Fruit fly (Drosophila melanogaster) whole organism, embryonic: Measurements from ENCODE around the gene dlp.
A peak's percentile ranks its signal among the peaks of the same experiment; 100 is the strongest.

ENCODE experiments used
- CG10959 ChIP-seq: fragments of 200-800 bp; sonication (Bioruptor generic); IDR thresholded peaks from 2 replicates; pipeline ENCODE4 v1.3.6; 2022; ENCODE audit warnings: missing biosample characterization, missing genetic modification characterization
- CG12155 ChIP-seq: fragments of 200-800 bp; sonication (Bioruptor generic); optimal IDR thresholded peaks from 3 replicates; lab custom pipeline; 2016; ENCODE audit warnings: missing biosample characterization, missing genetic modification characterization
- CG13424 ChIP-seq: fragments of 200-800 bp; sonication (Bioruptor generic); optimal IDR thresholded peaks from 2 replicates; lab custom pipeline; 2019; ENCODE audit warnings: missing biosample characterization, mild to moderate bottlenecking, missing genetic modification characterization, moderate library complexity
- CG13775 ChIP-seq: fragments of 200-800 bp; sonication (Bioruptor generic); optimal IDR thresholded peaks from 3 replicates; lab custom pipeline; 2017; ENCODE audit warnings: missing biosample characterization, mild to moderate bottlenecking, missing genetic modification characterization
- CG15011 ChIP-seq: fragments of 200-800 bp; sonication (Bioruptor generic); optimal IDR thresholded peaks from 3 replicates; lab custom pipeline; 2018; ENCODE audit warnings: missing biosample characterization, mild to moderate bottlenecking, missing genetic modification characterization
- CG15269 ChIP-seq: fragments of 200-800 bp; sonication (Bioruptor generic); optimal IDR thresholded peaks from 2 replicates; lab custom pipeline; 2018; ENCODE audit warnings: missing biosample characterization, mild to moderate bottlenecking, missing genetic modification characterization, moderate library complexity
- CG1529 ChIP-seq: fragments of 200-800 bp; sonication (Bioruptor generic); optimal IDR thresholded peaks from 3 replicates; lab custom pipeline; 2018; ENCODE audit warnings: missing biosample characterization, missing genetic modification characterization
- CG15601 ChIP-seq: fragments of 200-800 bp; sonication (Bioruptor generic); optimal IDR thresholded peaks from 3 replicates; lab custom pipeline; 2019; ENCODE audit warnings: missing biosample characterization, mild to moderate bottlenecking, missing genetic modification characterization, moderate library complexity
- CG1602 ChIP-seq: fragments of 200-800 bp; sonication (Bioruptor generic); optimal IDR thresholded peaks from 3 replicates; lab custom pipeline; 2016; ENCODE audit warnings: missing biosample characterization, missing genetic modification characterization
- CG16815 ChIP-seq: fragments of 200-800 bp; sonication (Bioruptor generic); optimal IDR thresholded peaks from 3 replicates; lab custom pipeline; 2017; ENCODE audit warnings: missing biosample characterization, mild to moderate bottlenecking, missing genetic modification characterization
- CG17385 ChIP-seq: fragments of 200-800 bp; sonication (Bioruptor generic); optimal IDR thresholded peaks from 3 replicates; lab custom pipeline; 2018; ENCODE audit warnings: missing biosample characterization, mild to moderate bottlenecking, missing genetic modification characterization
- CG17829 ChIP-seq: fragments of 200-800 bp; optimal IDR thresholded peaks from 2 replicates; lab custom pipeline; 2019; ENCODE audit warnings: missing biosample characterization, mild to moderate bottlenecking, missing genetic modification characterization, moderate library complexity
- CG18599 ChIP-seq: fragments of 200-800 bp; sonication (Bioruptor generic); optimal IDR thresholded peaks from 3 replicates; lab custom pipeline; 2017; ENCODE audit warnings: missing biosample characterization, missing genetic modification characterization, mild to moderate bottlenecking, moderate library complexity, missing genetic modification reagents
- CG2678 ChIP-seq: fragments of 200-800 bp; sonication (Bioruptor generic); optimal IDR thresholded peaks from 3 replicates; lab custom pipeline; 2019; ENCODE audit warnings: missing biosample characterization, mild to moderate bottlenecking, missing genetic modification characterization, moderate library complexity
- CG2712 ChIP-seq: fragments of 200-800 bp; optimal IDR thresholded peaks from 3 replicates; lab custom pipeline; 2019; ENCODE audit warnings: missing biosample characterization, mild to moderate bottlenecking, missing genetic modification characterization, moderate library complexity
- CG2875 ChIP-seq: fragments of 200-800 bp; sonication (Bioruptor generic); optimal IDR thresholded peaks from 2 replicates; lab custom pipeline; 2017; ENCODE audit warnings: missing biosample characterization, mild to moderate bottlenecking, missing genetic modification characterization, missing genetic modification reagents
- CG30020 ChIP-seq: fragments of 200-800 bp; optimal IDR thresholded peaks from 2 replicates; lab custom pipeline; 2019; ENCODE audit warnings: missing biosample characterization, mild to moderate bottlenecking, missing genetic modification characterization, moderate library complexity
- CG3407 ChIP-seq: fragments of 200-800 bp; sonication (Bioruptor generic); optimal IDR thresholded peaks from 2 replicates; lab custom pipeline; 2018; ENCODE audit warnings: missing biosample characterization, mild to moderate bottlenecking, missing genetic modification characterization
- CG3847 ChIP-seq: fragments of 200-800 bp; sonication (Bioruptor generic); IDR thresholded peaks from 2 replicates; pipeline ENCODE4 v1.3.6; 2022; ENCODE audit warnings: missing biosample characterization, missing genetic modification characterization
- CG6175 ChIP-seq: fragments of 200-800 bp; sonication (Bioruptor generic); IDR thresholded peaks from 3 replicates; pipeline ENCODE4 v1.3.6; 2022; ENCODE audit warnings: missing biosample characterization, missing genetic modification characterization
- CG7556 ChIP-seq: fragments of 200-800 bp; sonication (Bioruptor generic); optimal IDR thresholded peaks from 2 replicates; lab custom pipeline; 2017; ENCODE audit warnings: missing biosample characterization, mild to moderate bottlenecking, missing genetic modification characterization
- CG9727 ChIP-seq: fragments of 200-800 bp; sonication (Bioruptor generic); optimal IDR thresholded peaks from 3 replicates; lab custom pipeline; 2017; ENCODE audit warnings: missing biosample characterization, mild to moderate bottlenecking, missing genetic modification characterization
- Elba2 ChIP-seq: fragments of 200-800 bp; sonication (Bioruptor generic); optimal IDR thresholded peaks from 3 replicates; lab custom pipeline; 2016; ENCODE audit warnings: missing biosample characterization, missing genetic modification characterization
- Fer1 ChIP-seq: fragments of 200-800 bp; sonication (Bioruptor generic); optimal IDR thresholded peaks from 2 replicates; lab custom pipeline; 2017; ENCODE audit warnings: missing biosample characterization, mild to moderate bottlenecking, missing genetic modification characterization
- Hsf ChIP-seq: fragments of 200-800 bp; sonication (Bioruptor generic); optimal IDR thresholded peaks from 3 replicates; lab custom pipeline; 2016; ENCODE audit warnings: missing biosample characterization, missing genetic modification characterization
- Med ChIP-seq: fragments of 200-800 bp; sonication (Bioruptor generic); peaks from one replicate; lab custom pipeline; 2016; ENCODE audit warnings: missing biosample characterization, missing genetic modification characterization, mild to moderate bottlenecking, inconsistent platforms, moderate library complexity
- Mrtf ChIP-seq: fragments of 200-800 bp; sonication (Bioruptor generic); IDR thresholded peaks from 3 replicates; pipeline ENCODE4 v1.3.6; 2022; ENCODE audit warnings: missing biosample characterization, missing genetic modification characterization
- Sin3A ChIP-seq: fragments of >200 bp; optimal IDR thresholded peaks from 2 replicates; lab custom pipeline; 2018
- Sox102F ChIP-seq: fragments of 200-800 bp; sonication (Bioruptor generic); optimal IDR thresholded peaks from 2 replicates; lab custom pipeline; 2018; ENCODE audit warnings: missing biosample characterization, mild to moderate bottlenecking, missing genetic modification characterization, moderate library complexity
- Ssrp ChIP-seq: fragments of 200-800 bp; sonication (Bioruptor generic); optimal IDR thresholded peaks from 2 replicates; lab custom pipeline; 2018; ENCODE audit warnings: missing biosample characterization, mild to moderate bottlenecking, missing genetic modification characterization, moderate library complexity
- ap ChIP-seq: fragments of 200-800 bp; sonication (Bioruptor generic); IDR thresholded peaks from 2 replicates; pipeline ENCODE4 v1.3.6; 2022; ENCODE audit warnings: missing biosample characterization, missing genetic modification characterization
- chm ChIP-seq: fragments of 200-800 bp; sonication (Bioruptor generic); IDR thresholded peaks from 2 replicates; pipeline ENCODE4 v1.3.6; 2022; ENCODE audit warnings: missing biosample characterization, missing genetic modification characterization
- chn ChIP-seq: fragments of 200-800 bp; sonication (Bioruptor generic); optimal IDR thresholded peaks from 2 replicates; lab custom pipeline; 2016; ENCODE audit warnings: missing biosample characterization, missing genetic modification characterization
- ci ChIP-seq: fragments of 200-800 bp; sonication (Bioruptor generic); IDR thresholded peaks from 3 replicates; pipeline ENCODE4 v1.3.6; 2022; ENCODE audit warnings: missing biosample characterization, missing genetic modification characterization
- croc ChIP-seq: fragments of 200-800 bp; sonication (Bioruptor generic); conservative IDR thresholded peaks from 3 replicates; pipeline ENCODE4 v1.3.6; 2022; ENCODE audit warnings: missing biosample characterization, missing genetic modification characterization
- crp ChIP-seq, 2 experiments: fragments of 200-800 bp; sonication (Bioruptor generic); optimal IDR thresholded peaks; 2 replicates in 1 of 2; 3 replicates in 1 of 2; lab custom pipeline; 2017; ENCODE audit warnings: missing biosample characterization in 2 of 2, missing genetic modification characterization in 2 of 2, mild to moderate bottlenecking in 1 of 2, moderate library complexity in 1 of 2
- disco-r ChIP-seq: fragments of 200-800 bp; sonication (Bioruptor generic); optimal IDR thresholded peaks from 2 replicates; lab custom pipeline; 2016; ENCODE audit warnings: missing biosample characterization, missing genetic modification characterization
- dmrt11E ChIP-seq: fragments of 200-800 bp; sonication (Bioruptor generic); optimal IDR thresholded peaks from 3 replicates; lab custom pipeline; 2018; ENCODE audit warnings: missing biosample characterization, mild to moderate bottlenecking, missing genetic modification characterization, moderate library complexity
- exex ChIP-seq: fragments of 200-800 bp; sonication (Bioruptor generic); optimal IDR thresholded peaks from 4 replicates; lab custom pipeline; 2018; ENCODE audit warnings: missing biosample characterization, mild to moderate bottlenecking, missing genetic modification characterization, moderate library complexity
- fd64A ChIP-seq: fragments of 200-800 bp; sonication (Bioruptor generic); optimal IDR thresholded peaks from 3 replicates; lab custom pipeline; 2018; ENCODE audit warnings: missing biosample characterization, mild to moderate bottlenecking, missing genetic modification characterization
- grau ChIP-seq: fragments of 200-800 bp; optimal IDR thresholded peaks from 3 replicates; lab custom pipeline; 2019; ENCODE audit warnings: missing biosample characterization, mild to moderate bottlenecking, missing genetic modification characterization, moderate library complexity
- nmo ChIP-seq: fragments of 200-800 bp; sonication (Bioruptor generic); optimal IDR thresholded peaks from 2 replicates; lab custom pipeline; 2018; ENCODE audit warnings: missing biosample characterization, mild to moderate bottlenecking, missing genetic modification characterization, moderate library complexity
- rib ChIP-seq: fragments of 200-800 bp; sonication (Bioruptor generic); IDR thresholded peaks from 2 replicates; pipeline ENCODE4 v1.3.6; 2022; ENCODE audit warnings: missing biosample characterization, missing genetic modification characterization
- row ChIP-seq: fragments of 200-800 bp; sonication (Bioruptor generic); IDR thresholded peaks from 3 replicates; pipeline ENCODE4 v1.3.6; 2022; ENCODE audit warnings: missing biosample characterization, missing genetic modification characterization
- sens ChIP-seq: fragments of 200-800 bp; sonication (Bioruptor generic); peaks from one replicate; lab custom pipeline; 2016; ENCODE audit warnings: missing biosample characterization, missing genetic modification characterization
- sug ChIP-seq: fragments of 200-800 bp; optimal IDR thresholded peaks from 2 replicates; lab custom pipeline; 2019; ENCODE audit warnings: missing biosample characterization, mild to moderate bottlenecking, missing genetic modification characterization, moderate library complexity
- tin ChIP-seq: fragments of 200-800 bp; sonication (Bioruptor generic); optimal IDR thresholded peaks from 3 replicates; lab custom pipeline; 2016; ENCODE audit warnings: missing biosample characterization, missing genetic modification characterization
- usp ChIP-seq: fragments of >200 bp; optimal IDR thresholded peaks from 2 replicates; lab custom pipeline; 2017; ENCODE audit warnings: missing biosample characterization, missing genetic modification characterization
- vvl ChIP-seq: fragments of 200-800 bp; sonication (Bioruptor generic); IDR thresholded peaks from 2 replicates; pipeline ENCODE4 v1.3.6; 2022; ENCODE audit warnings: missing biosample characterization, missing genetic modification characterization

The dlp gene

DNA sequence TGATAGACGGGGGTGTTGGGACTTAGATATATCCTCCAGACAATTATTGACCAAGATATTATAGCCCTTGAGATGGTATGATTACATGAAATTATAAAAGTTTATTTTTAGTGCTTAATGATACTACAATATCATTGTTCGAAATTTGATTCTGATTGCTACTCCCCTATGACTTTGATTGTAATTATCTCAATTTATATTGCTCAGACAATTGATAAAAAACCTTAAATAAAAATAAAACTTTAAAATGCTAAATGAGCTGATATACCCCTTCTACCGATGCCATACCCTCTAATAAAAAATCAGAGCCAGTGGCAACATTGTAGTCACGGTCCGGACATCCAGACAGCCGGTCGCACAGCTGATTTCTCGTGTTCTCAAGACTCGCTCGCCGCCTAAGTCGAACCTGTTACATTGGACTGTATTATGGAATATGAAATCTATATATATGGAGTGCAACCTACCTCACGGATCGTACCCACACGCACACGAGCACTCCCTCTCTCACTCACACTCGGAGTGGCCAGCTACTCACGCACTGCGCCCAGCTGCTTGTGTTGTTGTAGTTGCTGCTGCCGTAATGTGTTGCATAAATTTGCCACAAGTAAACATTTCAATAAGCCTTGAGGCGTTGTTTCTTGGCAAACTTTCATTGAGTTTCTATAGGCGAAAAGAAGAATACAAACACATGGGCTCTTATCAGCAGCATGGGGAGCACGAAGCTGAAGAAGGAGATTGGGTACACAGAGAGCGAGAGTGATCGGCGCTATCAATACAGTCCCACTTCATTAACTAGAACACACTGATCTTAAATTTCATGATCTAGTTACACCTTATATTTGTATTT is 19.2 kb upstream of the dlp start (continued):
- TF ChIP-seq CG18599 (GFP tag; lab: Kevin White, UChicago) (peak; percentile 36), dmrt11E (tag; lab: Kevin White, UChicago) (peak; percentile 92), CG15269 (tag; lab: Kevin White, UChicago) (peak; percentile 26), croc (GFP tag; lab: Robert Waterston, UW) (no peak; the same call in 2 of the 3 replicates), CG2712 (tag; lab: Kevin White, UChicago) (peak; percentile 85), chn (GFP tag; lab: Kevin White, UChicago) (peak; percentile 14), fd64A (GFP tag; lab: Kevin White, UChicago) (no peak), CG15011 (GFP tag; lab: Kevin White, UChicago) (peak; percentile 49), usp (GFP tag; lab: Kevin White, UChicago) (no peak), crp (GFP tag; optimal IDR thresholded peaks at IDR 0.05; lab: Kevin White, UChicago) (peak in 1 of 2 experiments; percentile 64), CG30020 (tag; lab: Kevin White, UChicago) (no peak), rib (GFP tag; lab: Robert Waterston, UW) (peak; percentile 24; the same call in 1 of the 2 replicates), vvl (GFP tag; lab: Robert Waterston, UW) (peak; percentile 30; the same call in 1 of the 2 replicates), nmo (GFP tag; lab: Kevin White, UChicago) (peak; percentile 56), CG2875 (peak; percentile 17), CG17829 (tag; lab: Kevin White, UChicago) (peak; percentile 60), CG7556 (peak; percentile 30), CG10959 (GFP tag; lab: Robert Waterston, UW) (peak; percentile 59), tin (GFP tag; lab: Kevin White, UChicago) (peak; percentile 40), CG15601 (tag; lab: Kevin White, UChicago) (peak; percentile 56), CG2678 (peak; percentile 52), CG3847 (GFP tag; lab: Robert Waterston, UW) (peak; percentile 24; the same call in 1 of the 2 replicates), sens (peak; percentile 90), CG1602 (peak; percentile 59), grau (peak; percentile 56), ap (GFP tag; lab: Robert Waterston, UW) (no peak), Fer1 (GFP tag; lab: Kevin White, UChicago) (no peak), CG12155 (GFP tag; lab: Kevin White, UChicago) (peak; percentile 17), CG16815 (GFP tag; lab: Kevin White, UChicago) (peak; percentile 82), CG13424 (tag; lab: Kevin White, UChicago) (peak; percentile 21), Sin3A (lab: Kevin White, UChicago) (no peak), chm (peak; percentile 31; the same call in 1 of the 2 replicates), exex (tag; lab: Kevin White, UChicago) (no peak), Hsf (GFP tag; lab: Kevin White, UChicago) (peak; percentile 22), Med (GFP tag; lab: Kevin White, UChicago) (peak; percentile 61), row (GFP tag; lab: Robert Waterston, UW) (peak; percentile 66), Mrtf (GFP tag; lab: Robert Waterston, UW) (no peak), ci (GFP tag; lab: Robert Waterston, UW) (no peak), Elba2 (GFP tag; lab: Kevin White, UChicago) (no peak), sug (peak; percentile 65), CG9727 (GFP tag; lab: Kevin White, UChicago) (peak; percentile 65), CG1529 (GFP tag; lab: Kevin White, UChicago) (peak; percentile 23), CG3407 (GFP tag; lab: Kevin White, UChicago) (peak; percentile 48), Ssrp (tag; lab: Kevin White, UChicago) (peak; percentile 54), disco-r (no peak), Sox102F (GFP tag; lab: Kevin White, UChicago) (no peak), CG17385 (GFP tag; lab: Kevin White, UChicago) (peak; percentile 8), CG6175 (GFP tag; lab: Robert Waterston, UW) (peak; percentile 43; the same call in 1 of the 3 replicates), CG13775 (GFP tag; lab: Kevin White, UChicago) (peak; percentile 53)
